Fruit fly (Drosophila melanogaster) S2 (cell line): ENCODE measurements around the gene mah.

Source experiments
- CG8478 ChIP-seq: fragments of >200 bp; optimal IDR thresholded peaks from 2 replicates; lab custom pipeline; 2018
- CTCF ChIP-seq, 2 experiments: fragments of >200 bp; optimal IDR thresholded peaks; 2 replicates each; lab custom pipeline; 2018

The mah gene

DNA sequence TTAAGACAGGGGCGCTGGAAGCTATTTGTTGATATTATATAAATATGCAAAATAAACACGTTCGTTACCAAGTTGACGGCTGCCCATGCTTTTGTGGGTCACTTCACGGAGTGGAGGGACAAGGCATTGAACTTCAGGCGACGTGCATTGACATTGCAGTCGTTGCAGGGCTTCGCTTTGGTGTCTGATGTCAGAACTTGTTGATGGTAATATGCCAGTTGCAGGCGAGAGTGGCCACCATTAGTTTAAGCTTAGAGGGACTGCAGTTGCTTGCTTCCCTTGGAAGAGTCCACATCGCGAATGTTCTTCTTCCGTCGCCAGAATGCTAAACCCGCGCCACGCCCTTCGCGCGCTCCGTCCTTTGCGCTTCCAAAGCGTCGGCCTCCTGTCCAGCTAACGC lies at the start of gene mah:
Gene mah, plus strand, starts transcription at position 301 of the 400 bp plus-strand sequence.
- no peak for TF ChIP-seq CTCF (optimal IDR thresholded peaks at IDR 0.05; lab: Kevin White, UChicago)
- TF ChIP-seq CG8478 (lab: Kevin White, UChicago), result no peak

DNA sequence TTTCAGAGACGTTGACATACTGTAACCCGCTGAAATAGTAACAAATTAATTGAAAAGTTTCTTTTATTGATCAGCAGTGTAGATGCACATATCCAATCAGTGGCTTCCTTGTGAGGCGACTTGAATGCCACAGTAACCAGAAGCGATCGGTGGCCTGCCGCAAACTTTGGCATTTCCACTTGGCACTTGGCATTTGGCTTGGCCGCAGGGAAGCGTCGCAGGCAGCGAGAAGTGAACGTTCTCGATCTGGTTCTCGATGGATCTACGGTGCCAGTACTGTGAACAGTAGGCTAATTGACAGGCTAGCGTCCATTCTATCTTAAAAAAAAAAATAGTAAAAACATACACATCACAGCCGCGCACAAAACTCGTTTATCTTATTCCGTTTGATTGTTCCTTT lies 46.6 kb upstream of the mah start, which contains the start of gene CG10845:
Gene CG10845, plus strand, starts transcription at position 301 of the 400 bp plus-strand sequence.
- TF ChIP-seq CTCF (optimal IDR thresholded peaks at IDR 0.05; lab: Kevin White, UChicago), result no peak
- TF ChIP-seq CG8478 (lab: Kevin White, UChicago), result no peak

DNA sequence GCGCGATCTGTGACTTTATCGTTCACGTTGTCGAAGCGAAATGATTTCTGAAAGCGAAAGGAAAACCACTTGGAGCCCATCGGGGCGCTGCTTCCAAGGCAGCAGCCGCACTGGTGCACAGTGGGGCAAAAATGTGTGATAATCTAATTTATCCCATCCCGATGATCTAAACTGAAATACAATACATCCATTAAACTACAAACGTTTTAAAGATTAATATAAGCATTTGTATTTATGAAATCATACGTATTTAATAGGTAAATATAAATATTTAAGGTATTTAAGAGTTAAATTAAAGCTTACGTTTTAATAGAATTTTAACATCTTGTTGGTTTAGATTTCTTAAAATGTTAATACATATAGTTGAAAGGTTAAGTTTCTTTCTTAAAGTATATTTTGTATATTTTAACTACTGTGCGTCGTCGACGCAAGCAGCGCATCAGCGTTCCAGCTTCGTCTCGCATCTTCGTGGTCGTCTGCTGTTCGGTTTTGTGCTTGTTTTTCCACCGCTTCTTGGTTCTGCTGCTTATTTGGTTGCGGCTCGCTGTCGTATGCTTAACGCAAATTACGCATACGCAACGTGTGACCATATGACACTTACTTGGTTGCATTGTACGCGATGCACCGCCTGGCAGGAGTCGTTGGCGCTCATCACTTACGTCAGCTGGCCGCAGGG lies 41.3 kb upstream of the mah start, which contains the start of gene CG13643:
Gene CG13643, minus strand, starts transcription at position 46 of the 676 bp plus-strand sequence.
- TF ChIP-seq CTCF (optimal IDR thresholded peaks at IDR 0.05; lab: Kevin White, UChicago) (no peak), CG8478 (lab: Kevin White, UChicago) (no peak)

DNA sequence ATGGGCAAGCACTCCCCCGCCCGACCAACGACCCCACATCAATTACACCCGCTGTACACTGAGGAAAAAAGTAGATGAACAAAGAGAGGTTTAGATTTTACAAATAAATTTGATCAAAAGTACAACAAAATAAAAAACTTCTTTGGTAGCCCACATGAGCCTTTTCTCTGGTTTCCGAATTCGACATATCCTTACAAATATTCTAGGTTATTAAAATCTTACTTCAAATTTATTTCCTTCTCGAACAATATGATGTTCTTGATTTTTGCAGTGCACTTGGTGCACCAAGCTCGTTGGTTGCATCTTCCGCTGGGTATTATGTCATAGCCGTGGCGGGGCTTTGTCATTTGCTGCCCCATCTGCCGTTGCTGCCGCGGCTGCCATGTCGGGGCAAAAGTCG lies 40.8 kb upstream of the mah start:
- no peak for TF ChIP-seq CG8478 (lab: Kevin White, UChicago)
- TF ChIP-seq CTCF (optimal IDR thresholded peaks at IDR 0.05; lab: Kevin White, UChicago), result no peak

DNA sequence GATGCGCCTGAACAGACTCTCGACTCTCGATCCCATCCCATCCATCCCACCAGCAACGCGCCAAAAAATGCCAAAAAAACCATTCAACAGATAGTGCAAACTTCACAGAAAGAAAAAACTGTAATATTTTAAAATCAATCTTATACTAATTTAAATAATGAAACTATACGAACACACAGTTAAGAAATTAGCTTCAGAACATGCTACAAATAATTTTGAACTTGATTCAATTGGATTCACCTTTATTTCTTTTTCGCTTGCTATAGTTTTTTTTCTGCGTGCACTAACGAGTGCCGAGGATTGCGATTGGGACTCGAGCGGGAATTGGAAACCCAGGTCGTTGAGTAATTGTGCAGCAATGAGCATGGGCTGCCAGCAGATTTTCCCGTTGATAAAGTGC lies 39.4 kb upstream of the mah start:
- no peak for TF ChIP-seq CTCF (optimal IDR thresholded peaks at IDR 0.05; lab: Kevin White, UChicago)
- TF ChIP-seq CG8478 (lab: Kevin White, UChicago), result no peak

DNA sequence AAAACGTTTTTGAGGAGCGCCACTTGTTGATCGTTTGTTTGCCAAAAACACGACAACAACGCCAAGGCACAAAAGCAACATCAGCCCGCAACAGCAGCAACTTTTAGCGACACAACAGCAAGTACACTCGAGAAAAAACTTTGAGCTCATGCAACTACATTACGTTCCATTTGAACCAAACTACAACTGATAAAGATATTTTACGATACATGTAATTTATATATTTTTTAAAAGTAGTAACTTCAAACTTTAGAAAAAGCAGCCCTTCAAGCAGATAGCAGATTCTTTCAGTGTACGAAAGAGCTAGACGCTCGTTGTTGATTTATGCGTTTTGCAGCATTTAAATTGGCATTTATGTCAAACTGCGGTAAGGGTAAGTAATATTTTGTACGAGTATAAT lies 37.3 kb upstream of the mah start:
- TF ChIP-seq CTCF (optimal IDR thresholded peaks at IDR 0.05; lab: Kevin White, UChicago) (no peak), CG8478 (lab: Kevin White, UChicago) (no peak)

DNA sequence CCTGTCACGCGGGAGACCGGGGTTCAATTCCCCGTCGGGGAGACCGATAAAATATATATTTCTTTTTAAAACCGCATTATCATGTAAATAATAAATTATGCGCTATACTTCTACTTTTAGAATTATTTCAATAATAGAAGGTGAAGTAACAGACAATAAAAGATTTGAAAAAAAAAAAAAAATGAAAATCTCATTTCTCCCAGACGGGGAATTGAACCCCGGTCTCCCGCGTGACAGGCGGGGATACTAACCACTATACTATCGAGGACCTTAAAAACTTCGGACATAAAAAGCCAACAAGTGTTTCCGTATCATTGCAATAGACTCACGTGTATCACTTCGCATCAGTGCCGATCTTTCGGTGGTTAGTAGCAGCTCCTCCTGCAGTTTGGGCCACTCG lies 32.6 kb upstream of the mah start:
- no peak for TF ChIP-seq CG8478 (lab: Kevin White, UChicago)
- no peak for TF ChIP-seq CTCF (optimal IDR thresholded peaks at IDR 0.05; lab: Kevin White, UChicago)

DNA sequence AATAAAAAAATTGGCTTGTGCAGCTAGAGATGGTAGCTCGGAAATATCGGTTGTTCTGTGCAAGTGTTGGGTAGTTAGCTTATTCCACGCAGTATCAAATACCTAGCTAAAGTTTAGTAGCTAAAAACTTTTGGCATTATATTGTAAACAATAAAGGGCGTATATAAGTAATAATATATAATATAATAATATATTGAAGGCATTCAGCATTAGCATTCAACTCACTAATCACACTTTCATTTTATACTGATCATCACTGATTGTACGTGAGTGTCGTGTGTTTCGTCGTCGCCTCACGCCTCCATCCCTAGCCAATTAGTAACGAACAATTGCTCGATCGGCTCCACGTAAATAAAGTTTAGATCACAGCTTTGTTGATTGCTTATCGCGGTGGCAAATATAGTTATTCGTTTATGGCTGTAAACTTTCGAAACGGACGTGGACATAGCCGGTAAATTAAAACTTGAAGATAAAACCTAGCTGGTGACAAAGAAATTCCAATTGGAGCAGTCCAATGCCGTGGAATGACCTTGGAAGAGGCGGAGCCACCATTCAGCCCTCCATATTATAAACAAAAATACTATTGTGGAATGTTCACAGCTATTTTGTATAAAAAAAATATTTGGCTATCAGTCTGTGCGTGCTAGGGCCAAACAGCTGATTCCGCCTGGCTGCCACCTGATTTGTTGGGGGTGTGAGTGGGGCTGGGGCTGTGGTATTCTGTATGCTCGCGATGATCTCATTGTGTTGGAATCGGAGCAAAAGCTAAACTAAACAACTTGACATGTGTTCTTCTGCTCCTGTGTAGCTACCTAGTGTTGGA lies 29.4 kb upstream of the mah start, which contains the start of the genes PIG-S, sud1 and CG11168:
Gene PIG-S, minus strand, starts transcription at position 51 of the 823 bp plus-strand sequence.
Gene sud1, minus strand, starts transcription at position 51 of the 823 bp plus-strand sequence.
Gene CG11168, plus strand, starts transcription at position 293 of the 823 bp plus-strand sequence.
- TF ChIP-seq CTCF (optimal IDR thresholded peaks at IDR 0.05; lab: Kevin White, UChicago) (no peak), CG8478 (lab: Kevin White, UChicago) (no peak)

DNA sequence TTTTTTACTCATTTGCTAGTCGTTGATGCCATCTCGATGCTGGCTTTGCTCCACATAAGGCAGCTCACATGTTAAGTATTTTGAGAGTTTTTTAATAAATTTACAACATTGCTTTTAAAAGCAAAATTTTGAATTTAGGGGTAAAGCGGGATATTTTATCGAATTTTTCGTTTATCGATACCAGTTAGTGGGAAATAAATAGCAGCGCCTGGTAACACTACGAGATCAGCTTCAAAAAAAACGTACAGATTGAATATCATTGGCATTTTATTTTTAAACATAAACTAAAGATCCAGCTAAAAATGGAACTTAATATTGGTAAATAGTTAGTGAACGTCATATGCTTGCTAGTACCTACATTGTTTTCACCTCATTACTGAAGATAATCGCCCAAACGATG lies 25.2 kb upstream of the mah start, which contains the start of gene Mink:
Gene Mink, plus strand, starts transcription at position 204 of the 400 bp plus-strand sequence.
- TF ChIP-seq CG8478 (lab: Kevin White, UChicago), result no peak

DNA sequence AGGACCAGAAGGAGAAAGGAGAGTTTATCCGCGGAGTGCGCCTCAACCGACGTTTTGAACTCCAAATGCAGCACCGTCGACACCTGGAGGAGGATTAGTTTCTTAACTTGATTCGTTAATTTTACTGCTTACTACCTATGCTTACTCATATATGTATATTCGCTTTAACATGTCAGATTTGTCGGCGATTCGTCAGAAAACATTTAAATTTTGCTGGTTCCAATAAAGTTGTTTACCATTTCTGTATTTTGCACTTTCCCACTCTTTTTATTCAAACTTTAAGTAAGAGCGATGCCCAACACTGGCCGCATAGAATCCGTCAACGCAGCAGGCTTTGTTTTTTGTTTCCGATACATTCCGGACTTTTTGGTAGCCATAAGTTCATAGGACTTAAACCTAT lies 22.5 kb upstream of the mah start, which contains the start of gene Trf4-2:
Gene Trf4-2, plus strand, starts transcription at position 301 of the 400 bp plus-strand sequence.
- TF ChIP-seq CG8478 (lab: Kevin White, UChicago), result no peak
- TF ChIP-seq CTCF (optimal IDR thresholded peaks at IDR 0.05; lab: Kevin White, UChicago), result no peak

DNA sequence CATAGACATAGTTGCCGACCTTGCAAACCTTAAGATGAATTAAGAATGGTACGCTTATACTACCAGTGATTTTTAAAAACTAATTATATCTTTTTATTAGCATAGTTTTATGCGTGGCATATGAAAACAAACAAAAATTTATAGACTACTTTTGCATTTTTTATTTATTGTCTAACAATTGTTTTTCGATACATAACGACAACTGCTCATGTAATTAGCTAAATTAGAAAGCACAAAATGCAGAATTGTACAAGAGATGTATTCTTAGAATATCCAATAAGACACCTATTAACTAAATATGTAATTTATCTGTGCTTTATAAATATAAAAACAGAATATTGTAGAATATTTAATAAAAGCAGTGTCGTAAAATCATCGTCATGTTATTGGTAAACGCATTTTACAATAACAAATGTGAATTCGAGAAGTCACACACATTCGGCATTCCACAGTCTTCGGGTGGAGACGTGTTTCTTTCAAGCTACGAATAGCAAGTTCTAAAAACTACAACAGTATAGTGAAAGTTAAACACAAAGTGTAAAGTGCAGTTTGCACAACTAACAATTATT lies 20.6 kb upstream of the mah start:
- TF ChIP-seq CG8478 (lab: Kevin White, UChicago), result no peak
- no peak for TF ChIP-seq CTCF (optimal IDR thresholded peaks at IDR 0.05; lab: Kevin White, UChicago)

DNA sequence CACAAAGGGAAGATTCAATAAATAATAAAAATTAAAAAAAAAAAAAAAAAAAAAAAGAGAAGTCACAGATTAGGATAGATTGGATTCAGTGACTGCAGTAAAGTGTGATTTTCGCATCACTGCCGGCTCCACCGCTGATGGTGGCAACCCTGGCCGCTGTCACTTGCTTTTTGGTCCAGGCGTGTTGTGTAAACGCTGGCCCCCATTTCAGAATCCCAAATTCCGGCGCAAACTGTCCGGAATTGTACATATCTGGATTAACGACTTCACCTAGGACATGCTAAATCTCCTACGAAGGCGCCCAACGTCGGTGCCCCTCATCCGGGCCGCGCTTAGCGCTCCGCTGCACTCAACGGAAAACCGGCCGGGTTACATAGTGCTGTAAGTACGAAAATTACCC lies 15.6 kb upstream of the mah start, which contains the start of gene CG11771:
Gene CG11771, plus strand, starts transcription at position 155 of the 400 bp plus-strand sequence.
- no peak for TF ChIP-seq CTCF (optimal IDR thresholded peaks at IDR 0.05; lab: Kevin White, UChicago)
- no peak for TF ChIP-seq CG8478 (lab: Kevin White, UChicago)

DNA sequence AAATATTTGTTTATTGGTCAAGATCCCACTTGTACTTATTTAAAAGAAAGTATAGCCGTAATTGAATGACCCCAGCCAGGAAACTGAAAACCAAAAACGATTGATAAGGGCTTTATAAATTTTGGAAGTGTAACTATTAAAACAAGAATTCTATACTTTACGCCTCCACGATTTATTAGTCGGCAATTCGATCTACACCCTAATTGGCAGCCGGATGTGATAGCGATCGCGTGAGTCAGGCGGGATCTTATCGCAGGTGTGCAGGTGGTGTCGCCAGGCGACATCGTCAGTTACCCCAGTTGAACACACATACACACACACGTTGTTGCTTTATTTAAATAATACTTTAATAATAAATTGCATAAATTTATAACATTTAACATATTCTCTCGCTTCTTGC lies 12.9 kb upstream of the mah start:
- TF ChIP-seq CG8478 (lab: Kevin White, UChicago), result no peak
- no peak for TF ChIP-seq CTCF (optimal IDR thresholded peaks at IDR 0.05; lab: Kevin White, UChicago)

DNA sequence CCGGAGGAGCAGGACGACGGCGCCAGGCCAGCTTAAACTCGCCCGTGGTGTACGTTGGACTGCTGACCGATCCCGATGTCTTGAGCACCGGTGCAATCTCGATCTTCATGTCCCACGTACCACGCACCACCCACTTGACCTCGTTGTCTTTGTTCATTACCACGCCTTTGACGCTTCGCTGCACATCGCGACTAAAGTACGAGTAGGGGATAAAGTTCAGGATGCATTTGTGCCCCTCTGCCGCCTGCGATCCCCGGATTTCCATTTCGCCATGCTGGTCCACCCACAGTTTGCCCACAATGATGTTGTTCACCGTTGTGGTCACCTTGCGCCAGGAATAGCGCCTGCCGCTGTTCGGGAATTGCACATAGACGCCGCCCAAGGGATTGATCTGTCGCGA lies 11.7 kb upstream of the mah start:
- TF ChIP-seq CG8478 (lab: Kevin White, UChicago) (no peak), CTCF (optimal IDR thresholded peaks at IDR 0.05; lab: Kevin White, UChicago) (no peak)
